Worm (Caenorhabditis elegans): ENCODE measurements around the gene ndnf-1.

ce11 chrIV:2978384-2978783 is 50.4 kb downstream of the ndnf-1 start, which contains the start of gene lad-2:
- no peak for TF ChIP-seq hmg-4 (GFP tag; optimal IDR thresholded peaks at IDR 0.05)
- TF ChIP-seq ama-1 (optimal IDR thresholded peaks at IDR 0.05) = no peak
